Worm (Caenorhabditis elegans) whole organism, L4/young adult: ENCODE data around the gene msp-49.
"Not testable (repeated sequence)": the region's sequence is repeated elsewhere in the genome, so short reads cannot be mapped to it uniquely, and the experiment has no call there.

Experiments
- W03F9.2 ChIP-seq: fragments of 150-350 bp; optimal IDR thresholded peaks from 2 replicates; lab custom pipeline; 2014; ENCODE audit warnings: missing biosample characterization, missing genetic modification characterization
- dao-5 ChIP-seq: sonication (generic microtip); optimal IDR thresholded peaks from 2 replicates; lab custom pipeline; 2016; ENCODE audit warnings: missing genotype, missing genetic modification characterization, moderate library complexity, missing compliant biosample characterization
- him-1 ChIP-seq: sonication (generic microtip); optimal IDR thresholded peaks from 2 replicates; lab custom pipeline; 2016; ENCODE audit warnings: missing genotype, missing genetic modification reagents, missing genetic modification characterization, missing compliant biosample characterization

The msp-49 gene

DNA sequence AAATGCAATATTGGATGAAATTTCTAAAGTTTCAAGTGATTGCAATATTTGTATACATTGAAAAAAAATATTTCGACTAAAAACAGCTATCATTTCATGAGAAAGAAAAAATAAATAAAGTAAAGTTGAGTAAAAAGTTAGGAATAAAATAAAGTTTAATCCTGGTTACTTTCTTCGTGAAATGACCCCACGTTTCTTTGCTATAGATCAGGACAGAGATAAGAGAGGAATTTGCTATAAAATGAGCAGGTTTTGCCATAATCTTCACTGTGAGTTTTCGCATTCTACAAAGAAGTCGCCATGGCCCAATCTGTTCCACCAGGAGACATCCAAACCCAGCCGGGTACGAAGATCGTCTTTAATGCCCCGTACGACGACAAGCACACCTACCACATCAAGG is at the start of gene msp-49:
Gene msp-49, plus strand, starts transcription at position 301 of the 400 bp plus-strand sequence.
- TF ChIP-seq him-1 (tag; lab: Kevin White, UChicago) (no peak), W03F9.2 (tag; lab: Kevin White, UChicago) (no peak), dao-5 (tag; lab: Kevin White, UChicago) (no peak)

DNA sequence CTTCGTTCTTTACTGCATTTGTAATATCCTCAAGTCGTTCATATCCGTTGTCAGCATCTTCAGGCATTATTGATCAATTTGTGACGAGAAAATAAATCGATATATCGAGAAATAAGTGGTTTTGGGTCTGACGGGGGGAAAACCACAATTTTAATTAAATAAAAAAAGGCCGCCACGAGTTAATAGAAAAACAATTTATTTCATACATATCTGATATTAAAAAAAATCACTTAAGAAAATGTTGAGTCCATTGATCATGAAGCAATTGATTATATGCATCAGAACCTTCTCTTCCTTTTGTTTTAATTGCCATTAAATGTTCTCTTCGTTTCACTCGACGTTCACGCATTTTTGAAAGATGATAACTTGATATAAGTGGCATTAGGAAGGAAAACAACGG is 45.8 kb upstream of the msp-49 start, which contains the start of gene F58A6.5:
Gene F58A6.5, minus strand, starts transcription at position 101 of the 400 bp plus-strand sequence.
- TF ChIP-seq W03F9.2 (tag; lab: Kevin White, UChicago) (no peak), him-1 (tag; lab: Kevin White, UChicago) (no peak), dao-5 (tag; lab: Kevin White, UChicago) (no peak)

DNA sequence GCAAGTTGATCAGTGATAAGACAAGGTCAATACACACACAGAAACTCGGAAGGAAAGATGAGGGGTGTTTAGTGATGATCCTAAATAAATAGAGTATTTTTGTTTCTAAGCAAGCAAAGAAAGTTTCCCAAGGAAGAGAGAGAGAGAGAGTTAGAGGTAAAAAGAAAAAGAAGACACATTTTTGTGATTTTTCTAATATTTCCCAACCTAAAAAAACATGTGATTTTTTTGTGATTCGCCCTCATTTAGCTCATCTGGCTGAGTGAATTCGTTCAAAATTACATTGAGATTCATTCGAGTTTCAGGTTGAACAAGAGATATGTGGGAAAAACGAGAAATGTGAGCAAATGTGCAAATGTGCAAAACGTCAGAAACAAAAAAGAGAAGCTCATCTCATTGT is 43.3 kb upstream of the msp-49 start, which contains the start of gene srb-16:
Gene srb-16, minus strand, starts transcription at position 101 of the 400 bp plus-strand sequence.
- TF ChIP-seq him-1 (tag; lab: Kevin White, UChicago) (no peak), dao-5 (tag; lab: Kevin White, UChicago) (no peak), W03F9.2 (tag; lab: Kevin White, UChicago) (no peak)

DNA sequence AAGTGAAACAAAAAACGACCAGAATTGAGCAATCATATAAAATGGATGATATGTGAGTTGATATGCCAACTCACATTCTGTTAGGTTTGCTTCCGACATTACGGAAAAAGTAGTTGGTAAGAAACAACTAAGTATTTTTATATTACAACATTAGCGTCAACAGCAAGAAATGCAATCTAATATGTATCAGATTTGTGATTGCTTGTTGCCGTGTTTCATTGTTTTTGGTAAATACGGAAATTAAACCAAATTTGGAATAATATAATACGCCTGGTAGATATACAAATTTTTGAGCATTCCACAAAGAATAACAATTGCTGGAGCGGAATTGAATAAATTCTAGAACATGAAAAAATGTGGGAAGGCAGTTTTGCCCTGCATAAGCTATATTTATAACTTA is 39.6 kb upstream of the msp-49 start, which contains the start of gene srb-12:
Gene srb-12, minus strand, starts transcription at position 101 of the 400 bp plus-strand sequence.
- TF ChIP-seq W03F9.2 (tag; lab: Kevin White, UChicago) (no peak), him-1 (tag; lab: Kevin White, UChicago) (no peak), dao-5 (tag; lab: Kevin White, UChicago) (no peak)

DNA sequence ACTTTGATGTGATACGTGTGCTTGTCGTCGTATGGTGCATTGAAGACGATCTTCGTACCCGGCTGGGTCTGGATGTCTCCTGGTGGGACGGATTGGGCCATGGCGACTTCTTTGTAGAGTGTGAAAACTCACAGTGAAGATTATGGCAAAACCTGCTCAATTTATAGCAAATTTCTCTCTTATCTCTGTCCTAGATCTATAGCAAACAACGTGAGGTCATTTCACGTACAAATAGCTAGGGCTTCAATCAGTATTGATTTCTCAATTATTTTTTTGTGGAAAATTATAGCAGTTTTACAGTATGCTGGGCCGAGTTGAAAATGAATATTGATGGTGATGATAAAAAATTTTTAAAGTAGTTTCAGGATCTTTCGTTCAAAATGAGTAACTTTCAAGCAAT is 37.2 kb upstream of the msp-49 start, which contains the start of gene msp-45:
Gene msp-45, minus strand, starts transcription at position 101 of the 400 bp plus-strand sequence.
- TF ChIP-seq dao-5 (tag; lab: Kevin White, UChicago) = no peak
- TF ChIP-seq W03F9.2 (tag; lab: Kevin White, UChicago) = no peak
- TF ChIP-seq him-1 (tag; lab: Kevin White, UChicago) = no peak

- TF ChIP-seq dao-5 (tag; lab: Kevin White, UChicago) (no peak), W03F9.2 (tag; lab: Kevin White, UChicago) (no peak), him-1 (tag; lab: Kevin White, UChicago) (no peak)
Observed at ce11 chrII:5157525-5157924, 36.6 kb upstream of the msp-49 start, which contains the start of gene srb-13. Gene srb-13, minus strand, starts transcription at chrII:5157625.

- not testable (repeated sequence) for TF ChIP-seq him-1, W03F9.2, dao-5 (tag; lab: Kevin White, UChicago)
Observed at ce11 chrII:5158774-5159173, 35.4 kb upstream of the msp-49 start, which contains the start of gene F58A6.9. Gene F58A6.9, minus strand, starts transcription at chrII:5158874.

ce11 chrII:5161102-5161501 is 33.1 kb upstream of the msp-49 start, which contains the start of gene C27D6.11:
Gene C27D6.11, minus strand, starts transcription at chrII:5161202.
- TF ChIP-seq dao-5 (tag; lab: Kevin White, UChicago) (no peak), W03F9.2 (tag; lab: Kevin White, UChicago) (no peak), him-1 (tag; lab: Kevin White, UChicago) (no peak)

ce11 chrII:5163283-5163682 is 30.9 kb upstream of the msp-49 start, which contains the start of gene srb-5:
Gene srb-5, minus strand, starts transcription at chrII:5163383.
- TF ChIP-seq dao-5 (tag; lab: Kevin White, UChicago) = no peak
- no peak for TF ChIP-seq W03F9.2 (tag; lab: Kevin White, UChicago)

- TF ChIP-seq dao-5 (tag; lab: Kevin White, UChicago) (no peak), W03F9.2 (tag; lab: Kevin White, UChicago) (no peak), him-1 (tag; lab: Kevin White, UChicago) (no peak)
Observed at ce11 chrII:5166738-5167137, 27.4 kb upstream of the msp-49 start, which contains the start of gene srb-3. Gene srb-3, minus strand, starts transcription at chrII:5166838.

DNA sequence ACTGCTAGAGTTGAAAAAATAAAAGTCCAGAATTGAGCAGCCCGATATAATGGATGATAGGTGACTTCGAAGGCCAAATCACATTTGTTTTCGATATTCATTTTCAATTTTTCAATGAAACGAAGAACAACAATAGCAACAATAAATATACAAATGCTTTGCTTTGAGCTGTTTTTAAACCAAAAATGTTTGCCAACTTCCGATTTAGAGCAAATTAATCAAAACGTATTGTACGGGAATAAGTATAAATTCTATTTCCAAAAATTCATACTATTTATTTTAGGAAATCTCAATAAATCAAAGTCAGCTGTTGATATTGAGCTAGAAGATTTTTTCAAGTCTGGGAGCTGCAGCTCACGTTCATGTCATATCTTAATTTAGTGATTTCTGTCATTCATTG is 23.2 kb upstream of the msp-49 start, which contains the start of gene srb-1:
Gene srb-1, minus strand, starts transcription at position 101 of the 400 bp plus-strand sequence.
- TF ChIP-seq him-1 (tag; lab: Kevin White, UChicago) (no peak), dao-5 (tag; lab: Kevin White, UChicago) (no peak), W03F9.2 (tag; lab: Kevin White, UChicago) (no peak)

DNA sequence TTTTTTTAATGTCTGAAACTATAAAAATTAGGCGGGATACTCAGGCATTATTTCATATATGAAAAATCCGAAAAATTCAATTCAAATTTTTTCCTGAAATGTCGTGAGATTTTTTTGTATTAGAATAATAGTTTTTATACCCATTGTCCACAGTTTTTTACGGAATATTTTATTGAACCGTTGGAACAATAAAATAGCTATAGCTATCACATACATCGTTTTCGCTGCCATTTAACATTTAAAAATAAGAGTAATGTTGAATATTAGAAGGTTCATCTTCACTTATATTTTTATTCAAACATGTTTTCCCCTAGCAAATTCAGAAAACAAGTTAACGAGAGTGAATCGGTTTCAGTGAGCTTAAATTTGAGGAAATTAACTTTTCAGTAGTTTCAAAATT is 22.6 kb upstream of the msp-49 start, which contains the start of gene C27D6.15:
Gene C27D6.15, plus strand, starts transcription at position 301 of the 400 bp plus-strand sequence.
- TF ChIP-seq W03F9.2 (tag; lab: Kevin White, UChicago) (no peak), dao-5 (tag; lab: Kevin White, UChicago) (no peak), him-1 (tag; lab: Kevin White, UChicago) (no peak)

DNA sequence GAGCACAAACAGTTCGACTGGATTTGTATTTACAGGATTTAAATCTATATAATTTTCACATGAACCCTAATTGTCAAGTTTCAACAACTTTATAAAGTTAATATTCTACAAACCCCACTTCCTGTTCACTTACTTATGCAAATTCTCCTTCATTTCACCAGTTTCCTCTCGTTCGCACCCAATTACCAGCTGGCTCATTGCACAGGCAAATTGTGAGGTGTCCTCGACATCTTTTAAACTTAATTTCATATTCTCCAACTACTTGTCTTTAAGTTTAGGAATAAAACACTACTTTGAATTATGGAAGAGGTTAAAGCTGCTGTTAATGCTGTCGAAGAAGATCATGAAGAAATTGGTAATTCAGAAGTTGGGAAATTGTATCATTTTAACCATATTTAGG is 21.7 kb upstream of the msp-49 start, which contains the start of gene C27D6.1:
Gene C27D6.1, plus strand, starts transcription at position 301 of the 400 bp plus-strand sequence.
- TF ChIP-seq him-1 (tag; lab: Kevin White, UChicago) = no peak
- no peak for TF ChIP-seq dao-5 (tag; lab: Kevin White, UChicago)
- no peak for TF ChIP-seq W03F9.2 (tag; lab: Kevin White, UChicago)
